Worm (Caenorhabditis elegans): ENCODE data around the gene ctsa-4.1.

ctsa-4.1 gene

DNA sequence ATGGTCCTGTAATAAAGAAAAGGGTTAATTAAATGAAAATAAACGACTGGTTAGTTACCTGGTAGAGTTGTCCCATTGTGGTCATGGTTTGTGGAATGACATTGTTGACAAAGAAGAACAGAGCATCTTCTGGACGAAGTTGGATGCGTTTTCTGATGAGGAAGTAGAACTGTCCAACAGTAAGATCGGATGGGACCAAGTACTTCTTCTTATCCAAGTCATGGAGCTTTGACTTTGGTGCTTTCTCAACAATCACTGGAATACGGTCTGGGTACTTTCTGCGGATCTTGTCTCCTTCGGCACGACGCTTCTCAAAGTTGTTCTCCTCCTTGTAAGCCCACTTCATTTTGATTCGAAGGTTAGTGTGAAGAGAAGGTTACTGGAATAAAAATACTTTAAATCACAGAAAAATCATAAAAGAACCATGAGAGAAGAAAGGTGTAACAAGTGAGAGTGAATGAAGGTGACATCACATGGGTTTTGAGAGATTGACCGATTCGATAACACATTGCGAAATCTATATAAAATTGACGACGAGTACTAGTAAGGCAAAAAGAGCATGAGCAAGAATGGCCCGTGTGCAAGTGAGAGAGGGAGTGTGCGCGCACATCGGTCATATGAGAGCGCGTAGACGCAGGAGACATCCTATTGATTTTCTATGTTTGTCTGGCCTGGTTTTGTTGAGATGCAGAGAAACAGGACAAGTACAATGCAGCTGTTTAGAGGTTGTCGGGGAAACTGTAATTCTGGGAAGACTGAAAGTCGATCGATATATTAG is 19.3 kb upstream of the ctsa-4.1 start, which contains the start of gene lgg-1:
lgg-1 (minus strand) TSS at position 379 of the 778 bp plus-strand sequence.
- peak; percentile 84 for TF ChIP-seq T22C8.4 (GFP tag; IDR thresholded peaks at IDR 0.05)
- TF ChIP-seq klf-2 (GFP tag; conservative IDR thresholded peaks at IDR 0.05) = no peak
- TF ChIP-seq flt-1 (GFP tag; IDR thresholded peaks at IDR 0.05) = 0 out of 2 replicates have a peak, but pooled peaks have one; percentile 11
- 0 out of 2 replicates have a peak, but pooled peaks have one; percentile 13 for TF ChIP-seq tab-1 (GFP tag; IDR thresholded peaks at IDR 0.05)

- TF ChIP-seq flt-1 (GFP tag; IDR thresholded peaks at IDR 0.05) (0 out of 2 replicates have a peak, but pooled peaks have one; percentile 51), ref-1 (GFP tag; conservative IDR thresholded peaks at IDR 0.05) (no peak), cog-1 (tag; optimal IDR thresholded peaks at IDR 0.05) (peak; percentile 68), klf-2 (GFP tag; conservative IDR thresholded peaks at IDR 0.05) (no peak), tab-1 (GFP tag; IDR thresholded peaks at IDR 0.05) (0 out of 2 replicates have a peak, but pooled peaks have one; percentile 11), T22C8.4 (GFP tag; IDR thresholded peaks at IDR 0.05) (no peak), med-1 (GFP tag; optimal IDR thresholded peaks at IDR 0.05; ENCODE audit: insufficient read depth) (no peak), ztf-23 (GFP tag; IDR thresholded peaks at IDR 0.05) (no peak; the same call in 1 of the 2 replicates), ztf-29 (GFP tag; IDR thresholded peaks at IDR 0.05) (no peak)
Observed at ce11 chrII:6348360-6348759, 18.4 kb upstream of the ctsa-4.1 start.

ce11 chrII:6349968-6350367 is 16.8 kb upstream of the ctsa-4.1 start:
- TF ChIP-seq flt-1 (GFP tag; IDR thresholded peaks at IDR 0.05) (no peak), med-1 (GFP tag; optimal IDR thresholded peaks at IDR 0.05; ENCODE audit: insufficient read depth) (no peak), klf-2 (GFP tag; conservative IDR thresholded peaks at IDR 0.05) (no peak), ztf-29 (GFP tag; IDR thresholded peaks at IDR 0.05) (no peak), tab-1 (GFP tag; IDR thresholded peaks at IDR 0.05) (no peak)

DNA sequence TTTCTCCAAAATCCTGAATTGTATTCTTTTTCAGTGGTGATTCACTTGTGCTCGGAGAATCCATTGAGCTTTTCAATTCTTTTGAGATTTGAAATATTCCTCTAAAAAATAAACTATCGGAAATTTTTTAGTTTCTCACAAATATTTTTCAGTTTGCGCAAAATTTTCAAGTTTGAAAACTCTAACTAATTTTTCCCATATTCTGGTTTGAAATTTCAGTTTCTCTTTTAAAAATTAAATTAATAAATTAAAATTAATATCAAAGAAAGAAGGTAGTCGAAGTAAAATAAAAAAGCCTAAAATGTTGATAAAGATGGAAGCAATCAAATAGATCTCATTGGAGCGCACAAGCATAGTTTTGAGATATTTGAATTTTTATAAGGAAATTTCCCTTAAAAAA is 14.9 kb upstream of the ctsa-4.1 start, which contains the start of gene C32D5.10:
C32D5.10 (minus strand) TSS at position 101 of the 400 bp plus-strand sequence.
- TF ChIP-seq T22C8.4 (GFP tag; IDR thresholded peaks at IDR 0.05) (no peak), klf-2 (GFP tag; conservative IDR thresholded peaks at IDR 0.05) (no peak), cog-1 (tag; optimal IDR thresholded peaks at IDR 0.05) (no peak), ztf-29 (GFP tag; IDR thresholded peaks at IDR 0.05) (no peak), flt-1 (GFP tag; IDR thresholded peaks at IDR 0.05) (no peak), tab-1 (GFP tag; IDR thresholded peaks at IDR 0.05) (no peak), med-1 (GFP tag; optimal IDR thresholded peaks at IDR 0.05; ENCODE audit: insufficient read depth) (no peak), ref-1 (GFP tag; conservative IDR thresholded peaks at IDR 0.05) (no peak), ztf-23 (GFP tag; IDR thresholded peaks at IDR 0.05) (no peak)

DNA sequence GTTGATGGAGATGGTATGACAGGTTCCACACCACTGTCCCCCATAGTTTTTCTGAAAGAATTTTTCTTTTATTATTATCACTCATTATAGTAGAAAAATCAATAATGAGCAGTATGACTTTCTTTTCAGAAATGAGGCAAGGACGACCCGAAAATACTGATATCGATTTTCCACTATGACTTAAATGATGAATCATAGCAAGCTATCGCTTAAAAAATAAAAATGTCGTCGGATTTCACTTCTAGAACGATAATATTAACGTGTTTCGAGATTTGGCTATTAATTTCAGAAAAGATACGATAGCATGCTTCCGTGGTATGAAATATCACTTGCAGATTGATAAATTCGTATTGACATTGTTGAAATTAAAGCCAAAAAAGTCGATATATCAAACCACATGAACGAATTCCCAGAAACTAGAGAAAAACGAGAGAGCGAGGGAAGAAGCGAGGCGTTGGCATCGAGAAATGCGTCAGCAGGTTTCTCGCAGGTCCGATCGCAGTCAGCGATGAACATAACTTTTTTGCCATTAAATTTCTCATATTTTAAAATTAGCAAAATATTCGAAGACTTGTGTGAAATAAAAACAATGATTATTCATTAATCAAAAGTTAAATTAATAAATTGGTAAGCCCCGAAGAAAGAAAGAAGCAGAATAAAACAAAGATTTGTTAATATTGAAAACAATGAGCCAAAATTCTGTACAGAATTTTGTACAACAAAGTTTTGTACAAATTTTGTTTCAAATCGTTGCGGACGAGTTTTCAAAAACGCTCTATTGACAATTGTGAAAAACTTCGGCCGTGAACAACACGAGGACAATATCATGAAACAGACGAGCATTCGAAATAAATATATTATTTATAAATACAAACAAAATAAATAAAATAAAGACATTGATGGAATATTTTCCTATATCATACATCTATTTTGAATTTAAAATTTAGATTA is 11.1 kb upstream of the ctsa-4.1 start, which contains the start of gene C32D5.11:
C32D5.11 (minus strand) TSS at position 51 of the 951 bp plus-strand sequence.
- peak; percentile 7; the same call in 1 of the 2 replicates for TF ChIP-seq T22C8.4 (GFP tag; IDR thresholded peaks at IDR 0.05)
- 0 out of 2 replicates have a peak, but pooled peaks have one; percentile 31 for TF ChIP-seq ztf-23 (GFP tag; IDR thresholded peaks at IDR 0.05)
- TF ChIP-seq tab-1 (GFP tag; IDR thresholded peaks at IDR 0.05) = no peak
- no peak for TF ChIP-seq flt-1 (GFP tag; IDR thresholded peaks at IDR 0.05)
- TF ChIP-seq med-1 (GFP tag; optimal IDR thresholded peaks at IDR 0.05; ENCODE audit: insufficient read depth) = peak; percentile 18
- no peak for TF ChIP-seq ref-1 (GFP tag; conservative IDR thresholded peaks at IDR 0.05)
- TF ChIP-seq klf-2 (GFP tag; conservative IDR thresholded peaks at IDR 0.05) = no peak

- no peak for TF ChIP-seq ztf-23 (GFP tag; IDR thresholded peaks at IDR 0.05)
- TF ChIP-seq klf-2 (GFP tag; conservative IDR thresholded peaks at IDR 0.05) = no peak
- TF ChIP-seq ztf-29 (GFP tag; IDR thresholded peaks at IDR 0.05) = no peak
- no peak for TF ChIP-seq cog-1 (tag; optimal IDR thresholded peaks at IDR 0.05)
- TF ChIP-seq flt-1 (GFP tag; IDR thresholded peaks at IDR 0.05) = no peak
- no peak for TF ChIP-seq med-1 (GFP tag; optimal IDR thresholded peaks at IDR 0.05; ENCODE audit: insufficient read depth)
- TF ChIP-seq tab-1 (GFP tag; IDR thresholded peaks at IDR 0.05) = no peak
- TF ChIP-seq ref-1 (GFP tag; conservative IDR thresholded peaks at IDR 0.05) = no peak
- no peak for TF ChIP-seq T22C8.4 (GFP tag; IDR thresholded peaks at IDR 0.05)
Observed at ce11 chrII:6358232-6358631, 8.6 kb upstream of the ctsa-4.1 start.

- TF ChIP-seq klf-2 (GFP tag; conservative IDR thresholded peaks at IDR 0.05) (no peak), med-1 (GFP tag; optimal IDR thresholded peaks at IDR 0.05; ENCODE audit: insufficient read depth) (no peak), ztf-29 (GFP tag; IDR thresholded peaks at IDR 0.05) (no peak), flt-1 (GFP tag; IDR thresholded peaks at IDR 0.05) (no peak), cog-1 (tag; optimal IDR thresholded peaks at IDR 0.05) (no peak), tab-1 (GFP tag; IDR thresholded peaks at IDR 0.05) (no peak), ztf-23 (GFP tag; IDR thresholded peaks at IDR 0.05) (no peak), ref-1 (GFP tag; conservative IDR thresholded peaks at IDR 0.05) (no peak)
Observed at ce11 chrII:6358905-6359304, 7.9 kb upstream of the ctsa-4.1 start, which contains the start of gene C32D5.12. Gene C32D5.12, minus strand, starts transcription at chrII:6359005.

ce11 chrII:6360822-6361221 is 6.0 kb upstream of the ctsa-4.1 start, which contains the start of gene K10B2.4:
Gene K10B2.4, minus strand, starts transcription at chrII:6360959.
- peak; percentile 65; the same call in 1 of the 2 replicates for TF ChIP-seq ztf-23 (GFP tag; IDR thresholded peaks at IDR 0.05)
- TF ChIP-seq ztf-29 (GFP tag; IDR thresholded peaks at IDR 0.05) = no peak
- no peak for TF ChIP-seq flt-1 (GFP tag; IDR thresholded peaks at IDR 0.05)
